Worm (Caenorhabditis elegans) whole organism, L1 larva: ENCODE data around the gene F23H11.4.

ENCODE experiments used
- C04F5.9 ChIP-seq: sonication (generic microtip); optimal IDR thresholded peaks from 2 replicates; lab custom pipeline; 2016; ENCODE audit warnings: missing genetic modification characterization, missing compliant biosample characterization
- C16A3.4 ChIP-seq: fragments of 150-350 bp; optimal IDR thresholded peaks from 2 replicates; lab custom pipeline; 2014; ENCODE audit warnings: missing biosample characterization, missing genetic modification characterization
- F16B12.6 ChIP-seq: fragments of 150-350 bp; optimal IDR thresholded peaks from 2 replicates; lab custom pipeline; 2014; ENCODE audit warnings: missing biosample characterization, missing genetic modification characterization
- ama-1 ChIP-seq: fragments of 150-350 bp; optimal IDR thresholded peaks from 2 replicates; lab custom pipeline; 2014
- ceh-63 ChIP-seq: fragments of 200-800 bp; sonication (Bioruptor generic); optimal IDR thresholded peaks from 2 replicates; lab custom pipeline; 2018; ENCODE audit warnings: mild to moderate bottlenecking, missing genetic modification characterization, missing compliant biosample characterization
- ceh-82 ChIP-seq, 3 experiments: fragments of 150-350 bp in 1 of 3; sonication (generic microtip) in 2 of 3; optimal IDR thresholded peaks; 2 replicates each; lab custom pipeline; 2014 to 2017; ENCODE audit warnings: missing biosample characterization in 3 of 3, missing genetic modification characterization in 3 of 3
- ces-1 ChIP-seq: fragments of 150-350 bp; optimal IDR thresholded peaks from 2 replicates; lab custom pipeline; 2014; ENCODE audit warnings: missing biosample characterization, missing genetic modification reagents, missing genetic modification characterization
- dpl-1 ChIP-seq, 3 experiments: fragments of 150-350 bp in 2 of 3; sonication (generic microtip) in 1 of 3; optimal IDR thresholded peaks; 2 replicates each; lab custom pipeline; 2014 to 2017; ENCODE audit warnings: missing biosample characterization in 3 of 3, missing genetic modification characterization in 3 of 3, missing genetic modification reagents in 3 of 3
- dsc-1 ChIP-seq: sonication (generic microtip); optimal IDR thresholded peaks from 2 replicates; lab custom pipeline; 2016; ENCODE audit warnings: mild to moderate bottlenecking, missing genetic modification characterization, missing compliant biosample characterization
- efl-1 ChIP-seq, 4 experiments: fragments of 150-350 bp; optimal IDR thresholded peaks in 3 of 4; peaks in 1 of 4; 1 replicate in 1 of 4; 2 replicates in 3 of 4; lab custom pipeline; 2014; ENCODE audit warnings: missing biosample characterization in 2 of 4, missing genetic modification characterization in 2 of 4, missing genetic modification reagents in 2 of 4
- elt-2 ChIP-seq: sonication (generic microtip); optimal IDR thresholded peaks from 2 replicates; lab custom pipeline; 2016; ENCODE audit warnings: missing genetic modification characterization, mild to moderate bottlenecking, inconsistent platforms, missing compliant biosample characterization, missing genetic modification reagents
- elt-3 ChIP-seq, 6 experiments: fragments of 150-350 bp in 1 of 6; sonication (generic microtip); optimal IDR thresholded peaks; 2 replicates each; lab custom pipeline; 2017 to 2018; ENCODE audit warnings: missing biosample characterization in 6 of 6, missing genetic modification characterization in 6 of 6, inconsistent platforms in 1 of 6
- ets-5 ChIP-seq: fragments of 200-800 bp; sonication (Bioruptor generic); IDR thresholded peaks from 2 replicates; pipeline ENCODE4 v1.3.6; 2022; ENCODE audit warnings: missing genetic modification characterization, missing compliant biosample characterization
- fkh-4 ChIP-seq: sonication (generic microtip); optimal IDR thresholded peaks from 2 replicates; lab custom pipeline; 2016; ENCODE audit warnings: missing compliant biosample characterization, missing genetic modification characterization, borderline replicate concordance
- fkh-8 ChIP-seq: sonication (generic microtip); optimal IDR thresholded peaks from 2 replicates; lab custom pipeline; 2016; ENCODE audit warnings: mild to moderate bottlenecking, missing genetic modification characterization, missing compliant biosample characterization
- fos-1 ChIP-seq: fragments of 150-350 bp; optimal IDR thresholded peaks from 2 replicates; lab custom pipeline; 2014; ENCODE audit warnings: missing biosample characterization, missing genetic modification characterization
- hlh-4 ChIP-seq: sonication (generic microtip); optimal IDR thresholded peaks from 2 replicates; lab custom pipeline; 2016; ENCODE audit warnings: mild to moderate bottlenecking, missing genetic modification characterization, missing compliant biosample characterization
- isw-1 ChIP-seq: fragments of 200-800 bp; sonication (Bioruptor generic); IDR thresholded peaks from 2 replicates; pipeline ENCODE4 v1.3.6; 2022; ENCODE audit warnings: missing genetic modification characterization, missing compliant biosample characterization
- lin-13 ChIP-seq: fragments of 150-350 bp; optimal IDR thresholded peaks from 2 replicates; lab custom pipeline; 2014; ENCODE audit warnings: missing biosample characterization, missing genetic modification reagents, missing genetic modification characterization
- lin-35 ChIP-seq, 2 experiments: fragments of 150-350 bp; optimal IDR thresholded peaks; 2 replicates each; lab custom pipeline; 2014; ENCODE audit warnings: missing biosample characterization in 2 of 2, missing genetic modification characterization in 2 of 2, missing genetic modification reagents in 2 of 2
- lin-39 ChIP-seq: fragments of 150-350 bp; optimal IDR thresholded peaks from 2 replicates; lab custom pipeline; 2014; ENCODE audit warnings: missing biosample characterization, missing genetic modification reagents, missing genetic modification characterization
- lir-3 ChIP-seq: sonication (generic microtip); optimal IDR thresholded peaks from 2 replicates; lab custom pipeline; 2016; ENCODE audit warnings: mild to moderate bottlenecking, missing genetic modification characterization, moderate library complexity, missing compliant biosample characterization; ENCODE audit not compliant: poor library complexity
- lsy-2 ChIP-seq, 2 experiments: fragments of 150-350 bp; optimal IDR thresholded peaks; 2 replicates each; lab custom pipeline; 2014; ENCODE audit warnings: missing biosample characterization in 2 of 2, missing genetic modification characterization in 2 of 2
- mab-9 ChIP-seq: fragments of 200-800 bp; sonication (Bioruptor generic); IDR thresholded peaks from 2 replicates; pipeline ENCODE4 v1.3.6; 2022; ENCODE audit warnings: missing genetic modification reagents, missing genetic modification characterization, missing compliant biosample characterization
- mep-1 ChIP-seq: fragments of 150-350 bp; optimal IDR thresholded peaks from 2 replicates; lab custom pipeline; 2014; ENCODE audit warnings: missing biosample characterization, missing genetic modification characterization
- nhr-12 ChIP-seq: sonication (generic microtip); optimal IDR thresholded peaks from 2 replicates; lab custom pipeline; 2017; ENCODE audit warnings: missing biosample characterization, missing genetic modification characterization
- nhr-19 ChIP-seq: fragments of 200-800 bp; sonication (Bioruptor generic); conservative IDR thresholded peaks from 2 replicates; pipeline ENCODE4 v1.3.6; 2022; ENCODE audit warnings: missing genetic modification characterization, missing compliant biosample characterization
- nhr-20 ChIP-seq: sonication (generic microtip); optimal IDR thresholded peaks from 2 replicates; lab custom pipeline; 2016; ENCODE audit warnings: mild to moderate bottlenecking, missing genetic modification characterization, missing compliant biosample characterization
- nhr-28 ChIP-seq: fragments of 150-350 bp; optimal IDR thresholded peaks from 2 replicates; lab custom pipeline; 2014; ENCODE audit warnings: missing biosample characterization, missing genetic modification characterization
- nhr-47 ChIP-seq: sonication (generic microtip); optimal IDR thresholded peaks from 2 replicates; lab custom pipeline; 2016; ENCODE audit warnings: mild to moderate bottlenecking, missing genetic modification characterization, moderate library complexity, missing compliant biosample characterization
- pax-3 ChIP-seq: fragments of 200-800 bp; sonication (Bioruptor generic); optimal IDR thresholded peaks from 2 replicates; lab custom pipeline; 2018; ENCODE audit warnings: mild to moderate bottlenecking, missing genetic modification characterization, moderate library complexity, missing compliant biosample characterization
- rnt-1 ChIP-seq: sonication (generic microtip); optimal IDR thresholded peaks from 2 replicates; lab custom pipeline; 2016; ENCODE audit warnings: mild to moderate bottlenecking, missing genetic modification characterization, moderate library complexity, missing compliant biosample characterization
- skn-1 ChIP-seq: fragments of 150-350 bp; optimal IDR thresholded peaks from 2 replicates; lab custom pipeline; 2014; ENCODE audit warnings: missing biosample characterization, missing genetic modification characterization
- snu-23 ChIP-seq: sonication (generic microtip); optimal IDR thresholded peaks from 2 replicates; lab custom pipeline; 2016; ENCODE audit warnings: missing genetic modification characterization, missing compliant biosample characterization
- sox-4 ChIP-seq: sonication (generic microtip); optimal IDR thresholded peaks from 2 replicates; lab custom pipeline; 2016; ENCODE audit warnings: missing genetic modification characterization, missing compliant biosample characterization
- sup-37 ChIP-seq: fragments of 200-800 bp; sonication (Bioruptor generic); optimal IDR thresholded peaks from 2 replicates; lab custom pipeline; 2018; ENCODE audit warnings: mild to moderate bottlenecking, missing genetic modification characterization, missing compliant biosample characterization
- swsn-7 ChIP-seq: sonication (generic microtip); optimal IDR thresholded peaks from 2 replicates; lab custom pipeline; 2016; ENCODE audit warnings: missing genetic modification characterization, missing compliant biosample characterization
- xbp-1 ChIP-seq: sonication (generic microtip); optimal IDR thresholded peaks from 2 replicates; lab custom pipeline; 2016; ENCODE audit warnings: missing genetic modification characterization, missing compliant biosample characterization
- zag-1 ChIP-seq: fragments of 150-350 bp; optimal IDR thresholded peaks from 2 replicates; lab custom pipeline; 2014; ENCODE audit warnings: missing biosample characterization, missing genetic modification characterization
- ztf-11 ChIP-seq, 2 experiments: sonication (generic microtip); optimal IDR thresholded peaks; 2 replicates each; lab custom pipeline; 2016 to 2017; ENCODE audit warnings: missing genetic modification characterization in 2 of 2, missing biosample characterization in 1 of 2, missing compliant biosample characterization in 1 of 2
- ztf-4 ChIP-seq: fragments of 150-350 bp; optimal IDR thresholded peaks from 2 replicates; lab custom pipeline; 2014; ENCODE audit warnings: missing biosample characterization, missing genetic modification characterization

Gene F23H11.4

DNA sequence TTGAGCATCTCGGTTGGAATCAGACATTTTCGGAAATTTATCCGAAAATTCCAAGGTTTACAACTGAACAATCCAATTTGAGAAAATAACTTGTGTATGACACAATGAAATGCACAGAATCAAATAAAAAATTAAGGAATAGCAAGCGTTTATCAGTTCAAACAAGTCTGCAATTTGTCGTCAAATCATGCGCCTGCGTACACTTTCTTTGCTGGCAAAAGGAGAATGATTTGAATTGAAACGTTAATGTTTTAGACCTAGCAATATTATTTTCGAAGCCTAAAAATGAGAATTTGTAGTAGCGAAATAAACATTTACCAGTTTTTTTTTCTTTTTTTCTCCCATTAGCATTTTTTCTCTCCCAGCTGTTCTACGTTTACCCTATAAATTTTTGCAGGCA lies 43.1 kb upstream of the F23H11.4 start, which contains the start of the genes fbxa-67 and fbxa-11:
Gene fbxa-67, minus strand, starts transcription at position 199 of the 400 bp plus-strand sequence.
Gene fbxa-11, plus strand, starts transcription at position 398 of the 400 bp plus-strand sequence.
- peak; percentile 53 for TF ChIP-seq mep-1
- peak; percentile 3 for TF ChIP-seq nhr-47
- TF ChIP-seq ceh-63 (GFP tag; lab: Kevin White, UChicago), result no peak
- TF ChIP-seq elt-3 (tag; optimal IDR thresholded peaks at IDR 0.05; lab: Kevin White, UChicago), result peak in 1 of 6 experiments; percentile 43
- TF ChIP-seq pax-3, result no peak
- TF ChIP-seq lin-35 (GFP tag; optimal IDR thresholded peaks at IDR 0.05; lab: Kevin White, UChicago), result peak; percentile 35 to 41
- TF ChIP-seq swsn-7 (tag; lab: Kevin White, UChicago), result peak; percentile 10
- no peak for TF ChIP-seq sup-37 (GFP tag; lab: Kevin White, UChicago)
- peak in 1 of 3 experiments; percentile 12 for TF ChIP-seq ceh-82 (tag; optimal IDR thresholded peaks at IDR 0.05; lab: Kevin White, UChicago)
- peak; percentile 93 for TF ChIP-seq F16B12.6
- peak; percentile 18 to 57 (median 29) for TF ChIP-seq dpl-1 (GFP tag; optimal IDR thresholded peaks at IDR 0.05; lab: Kevin White, UChicago)
- TF ChIP-seq ztf-11 (tag; optimal IDR thresholded peaks at IDR 0.05; lab: Kevin White, UChicago), result no peak
- TF ChIP-seq lin-13, result peak; percentile 5
- TF ChIP-seq efl-1 (optimal IDR thresholded peaks at IDR 0.05; lab: Kevin White, UChicago), result peak; percentile 29 to 50
- TF ChIP-seq efl-1 (GFP tag; optimal IDR thresholded peaks at IDR 0.05 in 1 of 2; lab: Kevin White, UChicago), result peak; percentile 41 to 94
- TF ChIP-seq skn-1, result peak; percentile 11
- TF ChIP-seq snu-23 (GFP tag; lab: Kevin White, UChicago), result peak; percentile 46
- no peak for TF ChIP-seq dsc-1
- TF ChIP-seq ets-5 (GFP tag; lab: Robert Waterston, UW), result no peak
- TF ChIP-seq lsy-2 (tag; optimal IDR thresholded peaks at IDR 0.05; lab: Kevin White, UChicago), result peak; percentile 35 to 52

ce11 chrIII:946250-946725 lies 38.9 kb upstream of the F23H11.4 start, which contains the start of gene fbxa-60:
TSS of gene fbxa-60 (minus strand) at chrIII:946300.
- TF ChIP-seq elt-2 (peak; percentile 68), ces-1 (GFP tag; lab: Kevin White, UChicago) (no peak)
- TF ChIP-seq, all 84 proteins: peak for 1

ce11 chrIII:944346-944745 lies 37.0 kb upstream of the F23H11.4 start:
- peak; percentile 39 for TF ChIP-seq elt-2

- TF ChIP-seq efl-1 (optimal IDR thresholded peaks at IDR 0.05; lab: Kevin White, UChicago) (no peak), efl-1 (GFP tag; optimal IDR thresholded peaks at IDR 0.05 in 1 of 2; lab: Kevin White, UChicago) (peak in 1 of 2 experiments; percentile 39), mab-9 (GFP tag; lab: Robert Waterston, UW) (no peak), isw-1 (GFP tag; lab: Robert Waterston, UW) (no peak), ama-1 (lab: Kevin White, UChicago) (no peak), ceh-82 (tag; optimal IDR thresholded peaks at IDR 0.05; lab: Kevin White, UChicago) (no peak), lin-13 (no peak), snu-23 (GFP tag; lab: Kevin White, UChicago) (no peak), sox-4 (no peak), elt-2 (peak; percentile 61), hlh-4 (no peak), lin-39 (tag; lab: Kevin White, UChicago) (no peak)
Observed at ce11 chrIII:943426-943927, 36.1 kb upstream of the F23H11.4 start, which contains the start of gene fbxa-59. TSS of gene fbxa-59 (minus strand) at chrIII:943476.

DNA sequence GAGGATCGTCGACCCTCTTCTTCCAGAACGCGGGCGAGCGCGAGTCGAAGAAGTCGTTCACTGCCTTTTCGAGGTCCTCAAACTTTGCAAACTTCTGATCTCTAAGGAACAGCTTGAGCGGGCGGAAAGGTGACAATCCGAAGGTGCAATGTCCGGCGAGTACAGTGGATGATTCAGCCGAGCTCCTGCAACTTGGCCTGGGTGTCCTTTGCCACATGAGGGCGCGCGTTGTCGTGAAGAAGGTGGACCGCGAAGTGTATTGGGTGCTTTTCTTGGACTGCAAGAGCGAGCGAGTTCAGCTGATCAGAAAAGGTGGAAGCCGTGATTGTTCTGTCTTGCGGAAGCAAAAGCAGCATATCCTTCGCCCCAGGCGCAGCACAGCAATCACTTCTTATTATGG lies 34.6 kb upstream of the F23H11.4 start:
- TF ChIP-seq rnt-1 (tag; lab: Kevin White, UChicago) (no peak), fkh-4 (tag; lab: Kevin White, UChicago) (no peak), nhr-47 (no peak), nhr-20 (tag; lab: Kevin White, UChicago) (no peak), xbp-1 (tag; lab: Kevin White, UChicago) (no peak), C04F5.9 (tag; lab: Kevin White, UChicago) (no peak), nhr-19 (GFP tag; lab: Robert Waterston, UW) (no peak), fkh-8 (tag; lab: Kevin White, UChicago) (no peak), snu-23 (GFP tag; lab: Kevin White, UChicago) (no peak), elt-2 (no peak), fos-1 (tag; lab: Kevin White, UChicago) (no peak), ztf-4 (no peak), hlh-4 (no peak), ama-1 (lab: Kevin White, UChicago) (no peak), nhr-28 (no peak), nhr-12 (no peak), zag-1 (tag; lab: Kevin White, UChicago) (no peak), lir-3 (tag; lab: Kevin White, UChicago) (no peak), C16A3.4 (no peak), ztf-11 (tag; optimal IDR thresholded peaks at IDR 0.05; lab: Kevin White, UChicago) (no peak)
